Worm (Caenorhabditis elegans): ENCODE data around the gene B0250.8.

- TF ChIP-seq ztf-22 (GFP tag; optimal IDR thresholded peaks at IDR 0.05) (no peak), repo-1 (tag; optimal IDR thresholded peaks at IDR 0.05) (no peak), madf-10 (tag; optimal IDR thresholded peaks at IDR 0.05) (no peak), snpc-3.4 (tag; optimal IDR thresholded peaks at IDR 0.05) (no peak), unc-62 (GFP tag; optimal IDR thresholded peaks at IDR 0.05) (no peak), F39B2.1 (GFP tag; IDR thresholded peaks at IDR 0.05) (no peak)
Measured at ce11 chrV:20517005-20517404, 46.7 kb upstream of the B0250.8 start.
